Worm (Caenorhabditis elegans) whole organism, L4 larva: Measurements from ENCODE around the gene K10G9.2.

Source experiments
- F10B5.3 ChIP-seq: sonication (generic microtip); optimal IDR thresholded peaks from 2 replicates; lab custom pipeline; 2016; ENCODE audit warnings: mild to moderate bottlenecking, missing genetic modification characterization, missing compliant biosample characterization
- daf-16 ChIP-seq, 3 experiments: sonication (generic microtip); optimal IDR thresholded peaks; 2 replicates each; lab custom pipeline; 2016 to 2017; ENCODE audit warnings: missing genetic modification characterization in 3 of 3, missing genetic modification reagents in 3 of 3, mild to moderate bottlenecking in 2 of 3, missing compliant biosample characterization in 2 of 3, missing biosample characterization in 1 of 3, moderate library complexity in 1 of 3
- fos-1 ChIP-seq: fragments of 150-350 bp; optimal IDR thresholded peaks from 2 replicates; lab custom pipeline; 2014; ENCODE audit warnings: missing biosample characterization, missing genetic modification characterization
- lir-3 ChIP-seq: sonication (generic microtip); optimal IDR thresholded peaks from 2 replicates; lab custom pipeline; 2016; ENCODE audit warnings: mild to moderate bottlenecking, missing genetic modification characterization, missing compliant biosample characterization
- nhr-25 ChIP-seq: sonication (generic microtip); optimal IDR thresholded peaks from 2 replicates; lab custom pipeline; 2017; ENCODE audit warnings: missing genetic modification characterization, mild to moderate bottlenecking, missing compliant biosample characterization, antibody characterized with exemption, moderate library complexity, borderline replicate concordance; ENCODE audit not compliant: insufficient read depth
- pqm-1 ChIP-seq: sonication (generic microtip); optimal IDR thresholded peaks from 2 replicates; lab custom pipeline; 2017; ENCODE audit warnings: missing biosample characterization, missing genetic modification characterization

DNA sequence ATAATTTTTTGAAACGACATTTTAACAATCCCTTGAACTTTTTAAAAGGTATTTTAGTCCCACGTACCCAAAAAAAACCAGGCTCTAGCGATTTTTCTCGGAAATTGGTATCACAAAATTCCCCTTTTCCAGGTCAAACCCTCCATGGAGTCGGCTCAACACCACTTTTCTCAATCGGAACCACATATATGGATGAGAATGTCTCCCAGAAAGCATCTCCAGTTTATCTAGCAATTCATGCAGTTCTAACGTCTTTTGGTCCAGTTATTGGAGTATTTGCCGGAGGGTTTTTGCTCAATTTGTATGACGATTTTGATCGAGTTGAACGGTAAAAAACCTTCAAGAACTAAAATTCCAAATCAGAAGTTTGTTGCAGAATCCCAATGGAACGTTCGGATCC lies 45.6 kb upstream of the K10G9.2 start:
- TF ChIP-seq lir-3: no peak
- TF ChIP-seq nhr-25 (tag; lab: Kevin White, UChicago): no peak
- no peak for TF ChIP-seq fos-1
- TF ChIP-seq F10B5.3 (tag; lab: Kevin White, UChicago): no peak
- no peak for TF ChIP-seq pqm-1 (tag; lab: Kevin White, UChicago)
- TF ChIP-seq daf-16 (GFP tag; optimal IDR thresholded peaks at IDR 0.05; lab: Kevin White, UChicago): no peak
- no peak for TF ChIP-seq daf-16 (tag; optimal IDR thresholded peaks at IDR 0.05; lab: Kevin White, UChicago)
